Worm (Caenorhabditis elegans) whole organism, L3 larva: Measurements from ENCODE around the gene str-28.

Experiments
- aly-2 ChIP-seq: fragments of 150-350 bp; optimal IDR thresholded peaks from 2 replicates; lab custom pipeline; 2014; ENCODE audit warnings: missing biosample characterization, missing genetic modification characterization
- ceh-82 ChIP-seq: fragments of 150-350 bp; optimal IDR thresholded peaks from 2 replicates; lab custom pipeline; 2014; ENCODE audit warnings: missing biosample characterization, missing genetic modification characterization
- nfya-1 ChIP-seq: sonication (generic microtip); optimal IDR thresholded peaks from 2 replicates; lab custom pipeline; 2017; ENCODE audit warnings: missing genetic modification characterization, mild to moderate bottlenecking, missing compliant biosample characterization, antibody characterized with exemption, moderate library complexity; ENCODE audit not compliant: insufficient read depth
- nhr-11 ChIP-seq: fragments of 150-350 bp; optimal IDR thresholded peaks from 2 replicates; lab custom pipeline; 2014; ENCODE audit warnings: missing biosample characterization, missing genetic modification characterization
- nhr-12 ChIP-seq: fragments of 150-350 bp; optimal IDR thresholded peaks from 2 replicates; lab custom pipeline; 2014; ENCODE audit warnings: missing biosample characterization, missing genetic modification characterization
- nhr-23 ChIP-seq: fragments of 150-350 bp; optimal IDR thresholded peaks from 2 replicates; lab custom pipeline; 2014; ENCODE audit warnings: missing biosample characterization, missing genetic modification reagents, missing genetic modification characterization
- nhr-77 ChIP-seq: fragments of 150-350 bp; optimal IDR thresholded peaks from 2 replicates; lab custom pipeline; 2014; ENCODE audit warnings: missing biosample characterization, missing genetic modification characterization
- pha-4 ChIP-seq: fragments of 150-350 bp; optimal IDR thresholded peaks from 2 replicates; lab custom pipeline; 2014; ENCODE audit warnings: missing biosample characterization, missing genetic modification reagents, missing genetic modification characterization
- unc-62 ChIP-seq: fragments of 150-350 bp; sonication (generic microtip); optimal IDR thresholded peaks from 4 replicates; lab custom pipeline; 2014; ENCODE audit warnings: missing biosample characterization, missing genetic modification reagents, missing genetic modification characterization

DNA sequence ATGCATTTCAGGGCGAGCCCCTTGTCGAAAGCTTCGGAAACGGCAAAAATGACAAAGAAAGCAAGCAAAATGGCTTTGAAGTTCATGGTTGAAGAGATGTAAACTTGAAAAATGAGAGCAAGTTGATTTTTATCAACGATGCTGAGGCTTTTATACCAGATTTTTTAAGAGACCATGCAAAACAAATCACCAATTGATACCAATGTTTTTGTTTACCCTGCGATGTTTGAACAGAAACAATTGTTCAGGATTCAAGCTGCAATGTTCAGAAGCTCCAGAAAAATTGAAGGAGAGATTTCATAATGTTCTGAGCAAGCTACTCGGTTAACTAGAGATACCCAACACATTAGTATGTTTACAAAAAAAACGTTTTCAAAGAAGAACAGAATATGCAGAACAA, 49.6 kb upstream of the str-28 start, which contains the start of gene C54F6.15:
- no peak for TF ChIP-seq nhr-11 (tag; lab: Kevin White, UChicago)
- TF ChIP-seq unc-62 (GFP tag; lab: Kevin White, UChicago) = no peak
- TF ChIP-seq pha-4 (tag; lab: Kevin White, UChicago) = no peak
- no peak for TF ChIP-seq nhr-77 (tag; lab: Kevin White, UChicago)
- no peak for TF ChIP-seq aly-2
- no peak for TF ChIP-seq nhr-23 (tag; lab: Kevin White, UChicago)
- TF ChIP-seq ceh-82 (tag; lab: Kevin White, UChicago) = no peak
- no peak for TF ChIP-seq nfya-1 (tag; lab: Kevin White, UChicago)
- no peak for TF ChIP-seq nhr-12
